Worm (Caenorhabditis elegans): ENCODE data around the gene nphp-1.
A peak's percentile ranks its signal among the peaks of the same experiment; 100 is the strongest.

The nphp-1 gene

DNA sequence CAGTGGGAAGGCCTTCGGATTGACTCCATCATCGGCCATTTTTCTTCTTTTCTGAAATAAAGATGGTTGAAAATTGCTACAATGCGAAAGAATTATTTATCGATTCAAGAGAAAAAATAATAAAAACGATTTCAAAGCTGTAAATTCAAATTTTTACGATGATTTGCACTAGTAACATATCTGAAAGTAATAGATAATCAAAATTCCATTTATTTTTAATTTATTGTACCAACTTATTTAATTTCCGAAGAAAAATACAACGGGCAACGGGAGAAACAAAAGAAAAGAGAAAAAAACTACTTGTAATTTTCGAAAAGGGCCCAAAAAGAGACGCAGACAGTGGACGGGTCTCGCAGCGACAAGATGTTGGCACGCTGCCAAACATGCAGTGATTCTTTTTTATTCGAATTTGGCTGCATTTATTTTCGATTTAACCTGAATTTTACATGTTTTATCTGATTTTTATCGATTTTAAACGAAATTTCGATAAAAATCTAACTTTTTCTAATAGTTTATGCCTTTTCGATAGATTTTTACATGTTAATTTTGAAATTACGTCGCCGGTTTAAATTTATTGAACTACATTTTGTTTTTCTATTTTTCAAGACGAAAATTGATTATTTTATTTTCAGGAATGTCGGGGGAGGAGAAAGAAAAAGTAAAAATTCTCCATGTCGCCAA lies 6.7 kb upstream of the nphp-1 start, which contains the start of the genes snu-13 and rsp-7 (continued):
- TF ChIP-seq B0019.2 (GFP tag; conservative IDR thresholded peaks at IDR 0.05) (no peak), repo-1 (tag; optimal IDR thresholded peaks at IDR 0.05) (no peak), ztf-28 (GFP tag; IDR thresholded peaks at IDR 0.05) (no peak), nfya-1 (tag; optimal IDR thresholded peaks at IDR 0.05; ENCODE audit: borderline replicate concordance, insufficient read depth) (no peak), lag-1 (GFP tag; IDR thresholded peaks at IDR 0.05) (no peak), ceh-58 (GFP tag; IDR thresholded peaks at IDR 0.05) (no peak), tbp1 (GFP tag; optimal IDR thresholded peaks at IDR 0.05) (peak; percentile 41), ekl-4 (GFP tag; IDR thresholded peaks at IDR 0.05) (no peak), fkh-3 (tag; optimal IDR thresholded peaks at IDR 0.05) (no peak), hmg-1.2 (GFP tag; IDR thresholded peaks at IDR 0.05) (peak; percentile 42; the same call in 1 of the 2 replicates), ceh-100 (GFP tag; IDR thresholded peaks at IDR 0.05) (no peak), Y79H2A.3 (GFP tag; conservative IDR thresholded peaks at IDR 0.05) (no peak), lir-1 (GFP tag; conservative IDR thresholded peaks at IDR 0.05) (peak; percentile 48; the same call in 1 of the 2 replicates), egl-44 (GFP tag; IDR thresholded peaks at IDR 0.05) (no peak), Y53F4B.3 (GFP tag; IDR thresholded peaks at IDR 0.05) (no peak), ztf-18 (tag; optimal IDR thresholded peaks at IDR 0.05) (peak; percentile 3), attf-6 (GFP tag; IDR thresholded peaks at IDR 0.05) (no peak), sdz-38 (tag; optimal IDR thresholded peaks at IDR 0.05) (no peak), attf-3 (GFP tag; conservative IDR thresholded peaks at IDR 0.05) (no peak), zfh-2 (GFP tag; conservative IDR thresholded peaks at IDR 0.05) (no peak), lin-35 (GFP tag; optimal IDR thresholded peaks at IDR 0.05) (peak in 1 of 3 experiments; percentile 50), aptf-2 (GFP tag; conservative IDR thresholded peaks at IDR 0.05) (no peak), F49E8.2 (tag; optimal IDR thresholded peaks at IDR 0.05; ENCODE audit: insufficient read depth) (peak; percentile 31), F52B5.7 (tag; optimal IDR thresholded peaks at IDR 0.05) (no peak), ccch-3 (GFP tag; optimal IDR thresholded peaks at IDR 0.05) (no peak), F39B2.1 (GFP tag; IDR thresholded peaks at IDR 0.05) (no peak), ztf-25 (GFP tag; IDR thresholded peaks at IDR 0.05) (no peak), snpc-4 (GFP tag; optimal IDR thresholded peaks at IDR 0.05) (peak; percentile 54), snpc-4 (tag; optimal IDR thresholded peaks at IDR 0.05) (peak in 3 of 4 experiments; percentile 23 to 74 (median 29)), attf-5 (GFP tag; optimal IDR thresholded peaks at IDR 0.05) (peak; percentile 69), nhr-27 (tag; optimal IDR thresholded peaks at IDR 0.05) (no peak), rcor-1 (GFP tag; IDR thresholded peaks at IDR 0.05) (0 out of 2 replicates have a peak, but pooled peaks have one; percentile 6), chd-7 (tag; optimal IDR thresholded peaks at IDR 0.05) (no peak), egl-18 (GFP tag; IDR thresholded peaks at IDR 0.05) (no peak), athp-1 (tag; optimal IDR thresholded peaks at IDR 0.05) (no peak), let-607 (tag; optimal IDR thresholded peaks at IDR 0.05) (no peak), atf-7 (tag; optimal IDR thresholded peaks at IDR 0.05) (no peak), madf-10 (tag; optimal IDR thresholded peaks at IDR 0.05) (no peak), pbrm-1 (GFP tag; IDR thresholded peaks at IDR 0.05) (no peak), tbx-9 (tag; optimal IDR thresholded peaks at IDR 0.05; ENCODE audit: borderline replicate concordance) (no peak), akir-1 (GFP tag; optimal IDR thresholded peaks at IDR 0.05) (no peak), egrh-3 (GFP tag; IDR thresholded peaks at IDR 0.05) (no peak), hrde-1 (tag; optimal IDR thresholded peaks at IDR 0.05; ENCODE audit: borderline replicate concordance) (no peak), K11D2.4 (GFP tag; IDR thresholded peaks at IDR 0.05) (no peak), ets-4 (GFP tag; optimal IDR thresholded peaks at IDR 0.05) (no peak), bed-2 (GFP tag; IDR thresholded peaks at IDR 0.05) (no peak), sea-2 (GFP tag; IDR thresholded peaks at IDR 0.05) (no peak), nhr-120 (GFP tag; IDR thresholded peaks at IDR 0.05) (no peak)
